Fruit fly (Drosophila melanogaster): ENCODE data around the gene CG5177.

The CG5177 gene

DNA sequence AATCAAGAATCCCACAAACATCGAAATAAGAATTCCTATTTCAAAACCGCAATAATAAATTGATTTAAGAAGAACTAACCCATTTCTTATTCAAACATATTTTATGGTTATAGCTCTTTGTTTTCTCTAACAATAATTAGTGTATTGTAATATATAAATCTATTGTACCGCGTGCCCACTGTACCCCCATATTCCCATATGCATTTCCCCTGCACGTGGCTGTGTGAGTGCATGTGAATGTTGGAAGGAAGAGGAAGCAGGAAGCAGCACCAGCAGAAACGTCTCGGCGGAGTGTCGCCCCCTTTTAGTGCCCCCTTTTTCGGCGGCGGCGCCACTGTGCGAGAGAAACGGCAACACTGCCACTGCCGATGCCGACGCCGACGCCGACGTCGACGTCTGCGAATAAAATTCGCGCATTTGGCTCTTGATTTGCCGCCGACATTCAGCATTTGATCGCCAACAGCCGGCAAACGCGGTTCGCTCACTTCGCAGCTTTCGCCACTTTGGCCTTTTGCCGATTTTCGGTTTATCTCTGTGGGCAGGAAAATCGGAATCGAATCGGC is 18.4 kb downstream of the CG5177 start (continued):
- TF ChIP-seq ase (GFP tag; IDR thresholded peaks at IDR 0.05) (0 out of 3 replicates have a peak, but pooled peaks have one; percentile 37), sob (GFP tag; IDR thresholded peaks at IDR 0.05) (peak; percentile 31; the same call in 1 of the 2 replicates), CG31224 (GFP tag; IDR thresholded peaks at IDR 0.05) (0 out of 2 replicates have a peak, but pooled peaks have one; percentile 18), pzg (GFP tag; optimal IDR thresholded peaks at IDR 0.05) (peak; percentile 18), CG30020 (tag; optimal IDR thresholded peaks at IDR 0.05) (no peak), caup (GFP tag; optimal IDR thresholded peaks at IDR 0.05; ENCODE audit: severe bottlenecking) (peak; percentile 8), CG1792 (GFP tag; optimal IDR thresholded peaks at IDR 0.05) (no peak), dpn (GFP tag; optimal IDR thresholded peaks at IDR 0.05) (peak in 1 of 2 experiments; percentile 29), phol (tag; optimal IDR thresholded peaks at IDR 0.05) (no peak), Drgx (GFP tag; IDR thresholded peaks at IDR 0.05) (peak; percentile 81), CG10274 (GFP tag; optimal IDR thresholded peaks at IDR 0.05) (no peak), CG13424 (tag; optimal IDR thresholded peaks at IDR 0.05) (peak; percentile 36), Bteb2 (GFP tag; optimal IDR thresholded peaks at IDR 0.05) (no peak), danr (GFP tag; IDR thresholded peaks at IDR 0.05) (0 out of 2 replicates have a peak, but pooled peaks have one; percentile 34), Fer2 (tag; optimal IDR thresholded peaks at IDR 0.05) (no peak), onecut (GFP tag; IDR thresholded peaks at IDR 0.05) (no peak), Rfx (GFP tag; IDR thresholded peaks at IDR 0.05) (peak; percentile 65), CG11723 (GFP tag; optimal IDR thresholded peaks at IDR 0.05) (no peak), Xbp1 (GFP tag; optimal IDR thresholded peaks at IDR 0.05) (peak; percentile 32), sens (GFP tag) (peak; percentile 19), al (GFP tag; IDR thresholded peaks at IDR 0.05) (peak; percentile 54; the same call in 1 of the 2 replicates), CG16813 (GFP tag; IDR thresholded peaks at IDR 0.05; ENCODE audit: partially characterized antibody) (no peak), ftz-f1 (GFP tag; optimal IDR thresholded peaks at IDR 0.05) (peak; percentile 25), repo (GFP tag; optimal IDR thresholded peaks at IDR 0.05) (no peak), CG6765 (GFP tag; optimal IDR thresholded peaks at IDR 0.05) (no peak), Dek (tag; optimal IDR thresholded peaks at IDR 0.05) (peak; percentile 2), CG7372 (GFP tag; IDR thresholded peaks at IDR 0.05) (no peak; the same call in 1 of the 2 replicates), CG18619 (GFP tag; optimal IDR thresholded peaks at IDR 0.05) (peak; percentile 9), ham (GFP tag; IDR thresholded peaks at IDR 0.05) (no peak), lab (GFP tag; optimal IDR thresholded peaks at IDR 0.05) (peak; percentile 64), CG10147 (GFP tag; optimal IDR thresholded peaks at IDR 0.05) (no peak), pnt (GFP tag; optimal IDR thresholded peaks at IDR 0.05) (no peak), CG12104 (GFP tag; optimal IDR thresholded peaks at IDR 0.05) (no peak), ERR (GFP tag; optimal IDR thresholded peaks at IDR 0.05) (no peak), CG34376 (GFP tag; optimal IDR thresholded peaks at IDR 0.05) (peak; percentile 13), ranshi (GFP tag; IDR thresholded peaks at IDR 0.05) (peak; percentile 65), CG6813 (GFP tag; optimal IDR thresholded peaks at IDR 0.05) (no peak), Hr39 (optimal IDR thresholded peaks at IDR 0.05) (no peak), run (tag; optimal IDR thresholded peaks at IDR 0.05) (no peak), zfh1 (GFP tag; IDR thresholded peaks at IDR 0.05) (peak; percentile 61; the same call in 1 of the 3 replicates), Nf-YB (GFP tag; optimal IDR thresholded peaks at IDR 0.05) (no peak), Sox102F (GFP tag; optimal IDR thresholded peaks at IDR 0.05) (peak; percentile 10), CG16863 (GFP tag; optimal IDR thresholded peaks at IDR 0.05) (no peak), CG32767 (GFP tag; IDR thresholded peaks at IDR 0.05) (peak; percentile 45; the same call in 1 of the 2 replicates), Dip3 (GFP tag; optimal IDR thresholded peaks at IDR 0.05) (peak; percentile 61), aop (GFP tag; IDR thresholded peaks at IDR 0.05) (peak; percentile 35; the same call in 1 of the 2 replicates), gt (GFP tag; IDR thresholded peaks at IDR 0.05) (no peak), HmgD (GFP tag; optimal IDR thresholded peaks at IDR 0.05) (no peak), CG14014 (GFP tag; IDR thresholded peaks at IDR 0.05) (0 out of 2 replicates have a peak, but pooled peaks have one; percentile 28), ci (GFP tag; IDR thresholded peaks at IDR 0.05) (peak; percentile 73; the same call in 2 of the 3 replicates), en (GFP tag; optimal IDR thresholded peaks at IDR 0.05) (no peak)

Measured in whole organism, embryonic.